Worm (Caenorhabditis elegans) whole organism, late embryonic: Measurements from ENCODE around the gene col-84.

ENCODE experiments used
- F13H6.1 ChIP-seq: sonication (generic microtip); optimal IDR thresholded peaks from 2 replicates; lab custom pipeline; 2016; ENCODE audit warnings: missing genetic modification characterization, missing compliant biosample characterization
- K09A11.1 ChIP-seq: sonication (generic microtip); optimal IDR thresholded peaks from 2 replicates; lab custom pipeline; 2017; ENCODE audit warnings: antibody characterized with exemption, mild to moderate bottlenecking, missing genetic modification characterization, missing compliant biosample characterization; ENCODE audit not compliant: insufficient read depth
- Y22D7AL.16 ChIP-seq: sonication (generic microtip); optimal IDR thresholded peaks from 2 replicates; lab custom pipeline; 2016; ENCODE audit warnings: missing genetic modification characterization, missing compliant biosample characterization
- ama-1 ChIP-seq: fragments of 150-350 bp; optimal IDR thresholded peaks from 2 replicates; lab custom pipeline; 2014
- ceh-18 ChIP-seq: sonication (generic microtip); optimal IDR thresholded peaks from 2 replicates; lab custom pipeline; 2016; ENCODE audit warnings: missing genetic modification characterization, missing compliant biosample characterization
- ceh-22 ChIP-seq: sonication (generic microtip); optimal IDR thresholded peaks from 2 replicates; lab custom pipeline; 2017; ENCODE audit warnings: missing biosample characterization, missing genetic modification characterization
- ceh-31 ChIP-seq: sonication (generic microtip); optimal IDR thresholded peaks from 2 replicates; lab custom pipeline; 2016; ENCODE audit warnings: missing genetic modification characterization, missing compliant biosample characterization
- ceh-34 ChIP-seq: sonication (generic microtip); optimal IDR thresholded peaks from 2 replicates; lab custom pipeline; 2016; ENCODE audit warnings: mild to moderate bottlenecking, missing genetic modification characterization, missing compliant biosample characterization
- ceh-45 ChIP-seq: fragments of 200-800 bp; sonication (Bioruptor generic); IDR thresholded peaks from 2 replicates; pipeline ENCODE4 v1.3.6; 2022; ENCODE audit warnings: missing genetic modification reagents, missing genetic modification characterization, missing compliant biosample characterization
- ceh-48 ChIP-seq: sonication (generic microtip); optimal IDR thresholded peaks from 2 replicates; lab custom pipeline; 2016; ENCODE audit warnings: missing genetic modification characterization, inconsistent platforms, missing compliant biosample characterization
- ceh-6 ChIP-seq: fragments of 200-800 bp; sonication (Bioruptor generic); optimal IDR thresholded peaks from 2 replicates; lab custom pipeline; 2018; ENCODE audit warnings: mild to moderate bottlenecking, missing genetic modification characterization, missing compliant biosample characterization
- dmd-4 ChIP-seq: sonication (generic microtip); optimal IDR thresholded peaks from 2 replicates; lab custom pipeline; 2016; ENCODE audit warnings: borderline replicate concordance, missing genetic modification characterization, missing compliant biosample characterization
- dve-1 ChIP-seq: sonication (generic microtip); optimal IDR thresholded peaks from 2 replicates; lab custom pipeline; 2017; ENCODE audit warnings: antibody characterized with exemption, mild to moderate bottlenecking, missing genetic modification characterization, missing compliant biosample characterization
- elt-4 ChIP-seq: sonication (generic microtip); optimal IDR thresholded peaks from 2 replicates; lab custom pipeline; 2016; ENCODE audit warnings: missing genetic modification characterization, missing compliant biosample characterization
- fax-1 ChIP-seq: sonication (generic microtip); optimal IDR thresholded peaks from 2 replicates; lab custom pipeline; 2016; ENCODE audit warnings: missing genotype, missing genetic modification characterization, missing compliant biosample characterization
- hlh-30 ChIP-seq: sonication (generic microtip); optimal IDR thresholded peaks from 2 replicates; lab custom pipeline; 2017; ENCODE audit warnings: antibody characterized with exemption, missing genetic modification characterization, missing compliant biosample characterization; ENCODE audit not compliant: insufficient read depth
- lin-11 ChIP-seq: fragments of 200-800 bp; sonication (Bioruptor generic); optimal IDR thresholded peaks from 2 replicates; lab custom pipeline; 2018; ENCODE audit warnings: mild to moderate bottlenecking, missing genetic modification characterization, missing compliant biosample characterization
- madf-2 ChIP-seq: sonication (generic microtip); optimal IDR thresholded peaks from 2 replicates; lab custom pipeline; 2017; ENCODE audit warnings: missing genetic modification characterization, missing compliant biosample characterization
- mec-3 ChIP-seq: sonication (generic microtip); optimal IDR thresholded peaks from 2 replicates; lab custom pipeline; 2016; ENCODE audit warnings: borderline replicate concordance, missing genetic modification characterization, missing compliant biosample characterization
- nfya-1 ChIP-seq: sonication (generic microtip); optimal IDR thresholded peaks from 2 replicates; lab custom pipeline; 2017; ENCODE audit warnings: missing genetic modification characterization, mild to moderate bottlenecking, missing compliant biosample characterization, antibody characterized with exemption, moderate library complexity
- nhr-11 ChIP-seq: fragments of 150-350 bp; optimal IDR thresholded peaks from 2 replicates; lab custom pipeline; 2014; ENCODE audit warnings: missing biosample characterization, missing genetic modification characterization
- nhr-232 ChIP-seq: sonication (generic microtip); optimal IDR thresholded peaks from 2 replicates; lab custom pipeline; 2016; ENCODE audit warnings: missing genetic modification characterization, missing compliant biosample characterization
- pat-9 ChIP-seq: fragments of 200-800 bp; sonication (Bioruptor generic); optimal IDR thresholded peaks from 2 replicates; lab custom pipeline; 2018; ENCODE audit warnings: mild to moderate bottlenecking, missing genetic modification characterization, moderate library complexity, missing compliant biosample characterization
- pax-1 ChIP-seq: fragments of 150-350 bp; optimal IDR thresholded peaks from 2 replicates; lab custom pipeline; 2014; ENCODE audit warnings: missing biosample characterization, missing genetic modification characterization
- pha-2 ChIP-seq: sonication (generic microtip); optimal IDR thresholded peaks from 2 replicates; lab custom pipeline; 2017; ENCODE audit warnings: mild to moderate bottlenecking, missing genetic modification characterization, missing compliant biosample characterization
- pha-4 ChIP-seq: fragments of 150-350 bp; optimal IDR thresholded peaks from 2 replicates; lab custom pipeline; 2018; ENCODE audit warnings: missing biosample characterization, missing genetic modification reagents, missing genetic modification characterization
- pros-1 ChIP-seq: fragments of 150-350 bp; optimal IDR thresholded peaks from 2 replicates; lab custom pipeline; 2014; ENCODE audit warnings: missing biosample characterization, missing genetic modification reagents, missing genetic modification characterization
- ref-2 ChIP-seq: sonication (generic microtip); optimal IDR thresholded peaks from 2 replicates; lab custom pipeline; 2016; ENCODE audit warnings: missing genetic modification characterization, missing compliant biosample characterization
- sdc-2 ChIP-seq: sonication (generic microtip); optimal IDR thresholded peaks from 2 replicates; lab custom pipeline; 2016; ENCODE audit warnings: missing genotype, missing genetic modification characterization, missing compliant biosample characterization
- tbx-2 ChIP-seq: sonication (generic microtip); optimal IDR thresholded peaks from 2 replicates; lab custom pipeline; 2016; ENCODE audit warnings: missing genetic modification characterization, missing compliant biosample characterization
- ttx-3 ChIP-seq: sonication (generic microtip); optimal IDR thresholded peaks from 2 replicates; lab custom pipeline; 2016; ENCODE audit warnings: missing genetic modification reagents, missing genetic modification characterization, missing compliant biosample characterization
- unc-3 ChIP-seq, 2 experiments: fragments of 200-800 bp in 1 of 2; sonication (Bioruptor generic) in 1 of 2; sonication (generic microtip) in 1 of 2; conservative IDR thresholded peaks in 1 of 2; optimal IDR thresholded peaks in 1 of 2; 2 replicates each; pipeline versions ENCODE4 v1.3.6 to Lab custom; 2016 to 2022; ENCODE audit warnings: missing compliant biosample characterization in 2 of 2, missing genetic modification characterization in 2 of 2, missing genetic modification reagents in 1 of 2
- unc-42 ChIP-seq: sonication (generic microtip); optimal IDR thresholded peaks from 2 replicates; lab custom pipeline; 2016; ENCODE audit warnings: missing genotype, missing genetic modification characterization, missing compliant biosample characterization
- unc-55 ChIP-seq: sonication (generic microtip); optimal IDR thresholded peaks from 2 replicates; lab custom pipeline; 2017; ENCODE audit warnings: missing biosample characterization, missing genetic modification reagents, missing genetic modification characterization
- unc-86 ChIP-seq: sonication (generic microtip); optimal IDR thresholded peaks from 2 replicates; lab custom pipeline; 2016; ENCODE audit warnings: missing genetic modification characterization, missing compliant biosample characterization
- zip-5 ChIP-seq: sonication (generic microtip); optimal IDR thresholded peaks from 2 replicates; lab custom pipeline; 2016; ENCODE audit warnings: missing genetic modification characterization, missing compliant biosample characterization

Gene col-84

ce11 chrII:11860623-11861079, 7.7 kb upstream of the col-84 start, which contains the start of gene K12D12.5:
TSS of gene K12D12.5 (plus strand) at chrII:11861029.
- TF ChIP-seq unc-55 (GFP tag; lab: Kevin White, UChicago), result no peak
- TF ChIP-seq pros-1 (tag; lab: Kevin White, UChicago), result no peak
- TF ChIP-seq nhr-11 (tag; lab: Kevin White, UChicago), result no peak
- TF ChIP-seq nhr-232 (tag; lab: Kevin White, UChicago), result no peak
- no peak for TF ChIP-seq pha-2 (tag; lab: Kevin White, UChicago)
- no peak for TF ChIP-seq ceh-22 (tag; lab: Kevin White, UChicago)
- TF ChIP-seq nfya-1 (tag; lab: Kevin White, UChicago), result no peak
- no peak for TF ChIP-seq ttx-3 (tag; lab: Kevin White, UChicago)
- TF ChIP-seq ceh-34 (tag; lab: Kevin White, UChicago), result no peak
- TF ChIP-seq ceh-6 (GFP tag; lab: Kevin White, UChicago), result no peak
- no peak for TF ChIP-seq Y22D7AL.16 (tag; lab: Kevin White, UChicago)
- no peak for TF ChIP-seq pha-4 (tag; lab: Kevin White, UChicago)
- TF ChIP-seq fax-1 (tag; lab: Kevin White, UChicago), result no peak
- no peak for TF ChIP-seq madf-2 (tag; lab: Kevin White, UChicago)
- no peak for TF ChIP-seq K09A11.1 (tag; lab: Kevin White, UChicago)
- TF ChIP-seq elt-4 (tag; lab: Kevin White, UChicago), result no peak
- TF ChIP-seq ama-1 (lab: Kevin White, UChicago), result no peak
- TF ChIP-seq ceh-45 (GFP tag; lab: Robert Waterston, UW), result no peak

DNA sequence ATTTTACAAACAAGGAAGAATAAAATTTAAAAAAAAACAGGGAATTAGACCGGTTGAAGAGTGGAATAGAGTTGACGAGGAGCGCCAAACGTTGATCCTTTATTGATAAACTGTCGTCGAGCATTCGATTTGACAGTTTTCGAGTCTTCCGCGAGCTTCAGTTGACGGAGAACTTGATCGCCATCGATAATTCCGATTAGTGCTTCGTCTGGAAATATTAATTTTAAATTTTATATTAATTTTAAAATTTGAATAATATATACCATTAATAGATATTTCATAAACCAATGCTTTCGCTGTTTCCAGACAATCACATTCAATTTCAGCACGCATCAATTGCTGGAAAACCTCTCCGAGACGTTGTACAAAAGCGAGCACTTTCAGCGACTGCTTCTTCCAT, 2.7 kb upstream of the col-84 start, which contains the start of gene K12D12.4:
TSS of gene K12D12.4 (minus strand) at position 101 of the 400 bp plus-strand sequence.
- TF ChIP-seq unc-3 (GFP tag; conservative IDR thresholded peaks at IDR 0.05; lab: Robert Waterston, UW) (no peak), unc-3 (tag; optimal IDR thresholded peaks at IDR 0.05; lab: Kevin White, UChicago) (no peak), ceh-22 (tag; lab: Kevin White, UChicago) (no peak), unc-55 (GFP tag; lab: Kevin White, UChicago) (no peak), lin-11 (tag; lab: Kevin White, UChicago) (no peak), sdc-2 (tag; lab: Kevin White, UChicago) (no peak), ceh-45 (GFP tag; lab: Robert Waterston, UW) (no peak), ceh-18 (tag; lab: Kevin White, UChicago) (no peak), unc-86 (tag; lab: Kevin White, UChicago) (no peak), pax-1 (tag; lab: Kevin White, UChicago) (no peak), madf-2 (tag; lab: Kevin White, UChicago) (no peak), pat-9 (tag; lab: Kevin White, UChicago) (no peak), hlh-30 (tag; lab: Kevin White, UChicago) (no peak)

DNA sequence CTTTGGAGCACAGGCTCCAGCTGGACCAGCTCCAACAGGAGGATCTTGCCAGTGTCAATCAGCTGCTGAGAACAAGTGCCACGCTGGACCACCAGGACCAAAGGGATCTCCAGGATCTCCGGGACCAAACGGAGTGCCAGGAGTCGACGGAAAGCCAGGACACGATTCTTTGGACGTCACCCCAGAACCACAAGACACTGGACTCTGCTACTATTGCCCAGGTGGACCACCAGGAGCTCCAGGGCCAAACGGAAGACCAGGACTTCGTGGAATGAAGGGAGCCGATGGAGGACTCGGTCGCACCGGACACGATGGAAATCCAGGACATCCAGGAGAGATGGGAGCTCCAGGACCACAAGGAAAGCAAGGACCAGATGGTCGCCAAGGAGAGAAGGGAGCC, 559 bp downstream of the col-84 start:
- peak; percentile 46 for TF ChIP-seq mec-3
- no peak for TF ChIP-seq ceh-48

DNA sequence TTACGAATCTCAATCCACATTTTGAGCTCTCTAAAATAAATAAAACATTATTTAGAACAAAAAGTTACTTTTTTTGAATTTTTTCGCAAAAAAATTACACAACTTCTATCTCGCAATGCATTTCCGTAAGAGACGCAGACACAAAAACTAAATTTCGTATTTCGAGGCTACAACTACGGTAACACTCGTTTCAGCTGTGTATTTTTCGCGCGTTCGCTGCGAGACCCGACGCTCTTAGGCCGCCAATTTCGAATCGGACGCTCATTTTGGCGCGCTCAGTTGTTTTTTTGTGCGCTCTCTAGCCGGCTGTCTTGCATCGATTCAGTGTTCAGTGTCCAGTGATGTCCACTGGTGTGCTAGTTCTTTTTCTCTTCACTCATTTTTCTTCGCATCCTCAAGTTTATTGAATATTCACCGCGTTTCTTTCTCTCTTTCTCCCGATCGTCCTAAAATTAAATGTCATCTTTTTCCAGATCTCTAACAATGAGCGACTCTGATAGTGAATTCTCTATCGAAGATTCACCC, 6.4 kb downstream of the col-84 start, which contains the start of the genes npp-3 and top-2:
TSS of gene npp-3 (minus strand) at position 115 of the 525 bp plus-strand sequence.
TSS of gene top-2 (plus strand) at position 475 of the 525 bp plus-strand sequence.
- TF ChIP-seq zip-5 (tag; lab: Kevin White, UChicago) (no peak), dve-1 (tag; lab: Kevin White, UChicago) (peak; percentile 55), unc-86 (tag; lab: Kevin White, UChicago) (no peak), ceh-34 (tag; lab: Kevin White, UChicago) (peak; percentile 58), F13H6.1 (no peak), nfya-1 (tag; lab: Kevin White, UChicago) (peak; percentile 96), dmd-4 (tag; lab: Kevin White, UChicago) (no peak), ceh-31 (peak; percentile 74), hlh-30 (tag; lab: Kevin White, UChicago) (peak; percentile 51), unc-42 (tag; lab: Kevin White, UChicago) (peak; percentile 76), pros-1 (tag; lab: Kevin White, UChicago) (peak; percentile 45), ref-2 (tag; lab: Kevin White, UChicago) (peak; percentile 62), unc-55 (GFP tag; lab: Kevin White, UChicago) (peak; percentile 74), tbx-2 (tag; lab: Kevin White, UChicago) (peak; percentile 59), ceh-18 (tag; lab: Kevin White, UChicago) (peak; percentile 80)
- TF ChIP-seq, all 69 proteins: peak for 11
